Fruit fly (Drosophila melanogaster): ENCODE measurements around the gene spri.
A peak's percentile ranks its signal among the peaks of the same experiment; 100 is the strongest.

Gene spri

dm6 chrX:10547070-10547856 is 38.0 kb downstream of the spri start (continued):
- TF ChIP-seq Lim3 (GFP tag; IDR thresholded peaks at IDR 0.05): peak; percentile 86
- peak; percentile 13 for TF ChIP-seq CG3995 (GFP tag; optimal IDR thresholded peaks at IDR 0.05)
- TF ChIP-seq knrl (GFP tag; IDR thresholded peaks at IDR 0.05; ENCODE audit: partially characterized antibody): no peak
- no peak for TF ChIP-seq zen2 (GFP tag; IDR thresholded peaks at IDR 0.05; ENCODE audit: partially characterized antibody)
- peak; percentile 69 for TF ChIP-seq trem (tag; optimal IDR thresholded peaks at IDR 0.05)
- TF ChIP-seq CG18262 (tag; optimal IDR thresholded peaks at IDR 0.05): peak; percentile 95
- peak; percentile 88 for TF ChIP-seq Rx (GFP tag; IDR thresholded peaks at IDR 0.05)
- no peak for TF ChIP-seq CG1832 (GFP tag; optimal IDR thresholded peaks at IDR 0.05)
- TF ChIP-seq CG9215 (GFP tag; IDR thresholded peaks at IDR 0.05): no peak; the same call in 1 of the 2 replicates
- peak; percentile 82 for TF ChIP-seq Spps (tag; optimal IDR thresholded peaks at IDR 0.05)
- TF ChIP-seq CG15011 (GFP tag; optimal IDR thresholded peaks at IDR 0.05): peak; percentile 68
- peak; percentile 86 for TF ChIP-seq CG14014 (GFP tag; IDR thresholded peaks at IDR 0.05)
- peak; percentile 96 for TF ChIP-seq CG31441 (GFP tag; IDR thresholded peaks at IDR 0.05)
- TF ChIP-seq cato (GFP tag; optimal IDR thresholded peaks at IDR 0.05; ENCODE audit: borderline replicate concordance): peak; percentile 80
- TF ChIP-seq NC2α (GFP tag; optimal IDR thresholded peaks at IDR 0.05): peak; percentile 86
- TF ChIP-seq CG1024 (GFP tag; IDR thresholded peaks at IDR 0.05): peak; percentile 84
- TF ChIP-seq kay (GFP tag; optimal IDR thresholded peaks at IDR 0.05): peak; percentile 69
- no peak for TF ChIP-seq tll (GFP tag; optimal IDR thresholded peaks at IDR 0.05)
- no peak for TF ChIP-seq hth (optimal IDR thresholded peaks at IDR 0.05)
- TF ChIP-seq CG4424 (GFP tag; optimal IDR thresholded peaks at IDR 0.05): peak; percentile 92
- 0 out of 3 replicates have a peak, but pooled peaks have one; percentile 43 for TF ChIP-seq C15 (GFP tag; IDR thresholded peaks at IDR 0.05)
- peak; percentile 62; the same call in 1 of the 2 replicates for TF ChIP-seq CG8765 (GFP tag; IDR thresholded peaks at IDR 0.05)
- TF ChIP-seq Taf1 (GFP tag; IDR thresholded peaks at IDR 0.05): no peak
- peak; percentile 71 for TF ChIP-seq fd3F (GFP tag; optimal IDR thresholded peaks at IDR 0.05)
- TF ChIP-seq CG13894 (tag; optimal IDR thresholded peaks at IDR 0.05): no peak
- peak; percentile 88 for TF ChIP-seq Asciz (GFP tag; optimal IDR thresholded peaks at IDR 0.05)
- TF ChIP-seq lmd (GFP tag; IDR thresholded peaks at IDR 0.05): peak; percentile 86
- peak; percentile 85 for TF ChIP-seq btn (GFP tag; optimal IDR thresholded peaks at IDR 0.05)
- TF ChIP-seq CG11504 (tag; optimal IDR thresholded peaks at IDR 0.05): peak; percentile 94
- TF ChIP-seq CG14965 (GFP tag; optimal IDR thresholded peaks at IDR 0.05; ENCODE audit: borderline replicate concordance): peak; percentile 48
- TF ChIP-seq H15 (GFP tag; IDR thresholded peaks at IDR 0.05): peak; percentile 86
- peak; percentile 74; the same call in 1 of the 2 replicates for TF ChIP-seq klu (GFP tag; IDR thresholded peaks at IDR 0.05)
- TF ChIP-seq Antp (GFP tag; optimal IDR thresholded peaks at IDR 0.05): peak; percentile 88
- TF ChIP-seq CG3163 (GFP tag; optimal IDR thresholded peaks at IDR 0.05): peak; percentile 64
- no peak for TF ChIP-seq yki (optimal IDR thresholded peaks at IDR 0.05)
- TF ChIP-seq CG6272 (GFP tag; IDR thresholded peaks at IDR 0.05): peak; percentile 82
- TF ChIP-seq GATAe (GFP tag; conservative IDR thresholded peaks at IDR 0.05): 0 out of 2 replicates have a peak, but pooled peaks have one; percentile 20
- TF ChIP-seq CG6654 (GFP tag; optimal IDR thresholded peaks at IDR 0.05): peak; percentile 71
- peak; percentile 91 for TF ChIP-seq CG10366 (GFP tag; IDR thresholded peaks at IDR 0.05)
- TF ChIP-seq Ets65A (GFP tag): peak; percentile 98
- peak; percentile 50 for TF ChIP-seq CG6683 (GFP tag; optimal IDR thresholded peaks at IDR 0.05)
- peak; percentile 63 for TF ChIP-seq Vsx1 (GFP tag; optimal IDR thresholded peaks at IDR 0.05)
- peak; percentile 79 for TF ChIP-seq CG11695 (GFP tag; IDR thresholded peaks at IDR 0.05)
- no peak for TF ChIP-seq unc-4 (GFP tag; IDR thresholded peaks at IDR 0.05; ENCODE audit: partially characterized antibody)
- peak; percentile 90 for TF ChIP-seq org-1 (GFP tag; optimal IDR thresholded peaks at IDR 0.05)
- peak; percentile 83; the same call in 2 of the 3 replicates for TF ChIP-seq CG3726 (GFP tag; IDR thresholded peaks at IDR 0.05)
- TF ChIP-seq NC2β (GFP tag; optimal IDR thresholded peaks at IDR 0.05): peak; percentile 73
- no peak for TF ChIP-seq Hr39 (optimal IDR thresholded peaks at IDR 0.05)
- no peak for TF ChIP-seq br (optimal IDR thresholded peaks at IDR 0.05)
- peak; percentile 72 for TF ChIP-seq CG12299 (tag; optimal IDR thresholded peaks at IDR 0.05)

All from whole organism, embryonic.